Worm (Caenorhabditis elegans): ENCODE measurements around the gene acr-12.

DNA sequence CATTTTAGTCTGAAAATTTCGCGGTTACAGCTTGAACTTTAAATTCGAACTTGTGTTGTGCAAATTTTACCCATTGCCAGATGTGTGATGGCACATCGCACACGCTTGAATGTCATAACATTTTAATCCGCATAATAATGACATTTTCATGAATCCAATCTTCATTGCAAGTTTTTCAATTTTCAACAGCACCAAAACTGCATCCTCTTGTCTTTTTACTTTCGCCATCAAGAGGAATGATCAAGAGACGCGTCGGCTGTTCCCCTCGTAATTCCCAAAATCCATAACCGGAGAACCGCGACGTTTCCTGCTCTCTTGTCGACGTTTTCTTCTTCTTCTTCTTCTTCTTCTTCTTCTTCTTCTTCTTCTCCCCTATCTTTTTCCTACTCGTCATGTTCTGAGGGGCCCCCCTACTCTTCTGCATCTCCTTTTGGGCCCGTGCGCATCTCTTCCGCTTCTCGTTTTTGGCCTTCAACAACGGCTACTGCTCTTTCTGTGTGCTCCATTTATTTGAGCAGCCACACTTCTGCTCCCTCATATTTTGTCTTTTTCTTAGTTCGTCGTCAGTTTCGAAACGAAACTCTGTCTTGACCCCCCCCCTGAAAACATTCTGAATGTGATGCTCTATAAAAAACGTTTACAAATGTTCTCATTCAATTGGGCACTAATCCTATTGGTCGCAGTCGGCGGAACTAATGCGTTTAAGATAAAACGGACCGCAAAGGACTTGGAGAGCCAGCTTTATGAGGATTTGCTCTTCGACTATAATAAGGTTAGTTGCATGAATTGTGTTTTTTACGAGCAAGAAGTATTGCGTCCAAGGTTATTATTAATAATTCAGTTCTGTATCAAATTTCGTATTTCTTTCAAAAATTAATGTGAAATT, at the start of gene acr-12:
- TF ChIP-seq ztf-23 (GFP tag; IDR thresholded peaks at IDR 0.05): no peak
- no peak for TF ChIP-seq med-1 (GFP tag; optimal IDR thresholded peaks at IDR 0.05; ENCODE audit: insufficient read depth)
- TF ChIP-seq flt-1 (GFP tag; IDR thresholded peaks at IDR 0.05): no peak
- TF ChIP-seq ref-1 (GFP tag; conservative IDR thresholded peaks at IDR 0.05): no peak
- TF ChIP-seq ztf-29 (GFP tag; IDR thresholded peaks at IDR 0.05): no peak
- no peak for TF ChIP-seq klf-2 (GFP tag; conservative IDR thresholded peaks at IDR 0.05)
- no peak for TF ChIP-seq tab-1 (GFP tag; IDR thresholded peaks at IDR 0.05)
